Fruit fly (Drosophila melanogaster) whole organism, embryonic: ENCODE data around the gene CG15725.

Source experiments
- Ada2b ChIP-seq: fragments of 200-800 bp; sonication (Bioruptor generic); IDR thresholded peaks from 2 replicates; pipeline ENCODE4 v1.3.6; 2022; ENCODE audit warnings: missing biosample characterization, missing genetic modification characterization
- CG10979 ChIP-seq: fragments of 200-800 bp; sonication (Bioruptor generic); optimal IDR thresholded peaks from 2 replicates; lab custom pipeline; 2018; ENCODE audit warnings: missing biosample characterization, mild to moderate bottlenecking, missing genetic modification characterization, moderate library complexity
- CG11696 ChIP-seq: fragments of 200-800 bp; sonication (Bioruptor generic); IDR thresholded peaks from 2 replicates; pipeline ENCODE4 v1.3.6; 2022; ENCODE audit warnings: missing biosample characterization, missing genetic modification characterization
- CG12744 ChIP-seq: fragments of 200-800 bp; sonication (Bioruptor generic); optimal IDR thresholded peaks from 2 replicates; lab custom pipeline; 2016; ENCODE audit warnings: missing biosample characterization, missing genetic modification characterization
- CG13123 ChIP-seq: fragments of 200-800 bp; sonication (Bioruptor generic); optimal IDR thresholded peaks from 2 replicates; lab custom pipeline; 2016; ENCODE audit warnings: missing biosample characterization, missing genetic modification characterization
- CG14014 ChIP-seq: fragments of 200-800 bp; sonication (Bioruptor generic); IDR thresholded peaks from 2 replicates; pipeline ENCODE4 v1.3.6; 2022; ENCODE audit warnings: missing biosample characterization, missing genetic modification characterization
- CG14667 ChIP-seq: fragments of 200-800 bp; sonication (Bioruptor generic); IDR thresholded peaks from 2 replicates; pipeline ENCODE4 v1.3.6; 2022; ENCODE audit warnings: missing biosample characterization, missing genetic modification characterization
- CG16813 ChIP-seq: fragments of 200-800 bp; sonication (Bioruptor generic); IDR thresholded peaks from 3 replicates; pipeline ENCODE4 v1.3.6; 2022; ENCODE audit warnings: missing biosample characterization, missing genetic modification characterization; ENCODE audit not compliant: partially characterized antibody
- CG17359 ChIP-seq: fragments of 200-800 bp; sonication (Bioruptor generic); optimal IDR thresholded peaks from 3 replicates; lab custom pipeline; 2018; ENCODE audit warnings: missing biosample characterization, mild to moderate bottlenecking, missing genetic modification characterization, moderate library complexity
- CG18011 ChIP-seq: fragments of 200-800 bp; sonication (Bioruptor generic); optimal IDR thresholded peaks from 2 replicates; lab custom pipeline; 2017; ENCODE audit warnings: missing biosample characterization, missing genetic modification characterization, mild to moderate bottlenecking, moderate library complexity, missing genotype
- CG31224 ChIP-seq: fragments of 200-800 bp; sonication (Bioruptor generic); IDR thresholded peaks from 2 replicates; pipeline ENCODE4 v1.3.6; 2022; ENCODE audit warnings: missing biosample characterization, missing genetic modification characterization
- CG3163 ChIP-seq: fragments of 200-800 bp; sonication (Bioruptor generic); optimal IDR thresholded peaks from 3 replicates; lab custom pipeline; 2016; ENCODE audit warnings: missing biosample characterization, missing genetic modification characterization
- CG32772 ChIP-seq: fragments of 200-800 bp; sonication (Bioruptor generic); IDR thresholded peaks from 2 replicates; pipeline ENCODE4 v1.3.6; 2022; ENCODE audit warnings: missing biosample characterization, missing genetic modification characterization
- CG34224 ChIP-seq: fragments of 200-800 bp; sonication (Bioruptor generic); IDR thresholded peaks from 3 replicates; pipeline ENCODE4 v1.3.6; 2022; ENCODE audit warnings: missing biosample characterization, missing genetic modification characterization; ENCODE audit not compliant: partially characterized antibody
- CG3847 ChIP-seq: fragments of 200-800 bp; sonication (Bioruptor generic); IDR thresholded peaks from 2 replicates; pipeline ENCODE4 v1.3.6; 2022; ENCODE audit warnings: missing biosample characterization, missing genetic modification characterization
- CG6254 ChIP-seq: fragments of 200-800 bp; sonication (Bioruptor generic); optimal IDR thresholded peaks from 3 replicates; lab custom pipeline; 2017; ENCODE audit warnings: mild to moderate bottlenecking, missing biosample characterization, missing genetic modification reagents, missing genetic modification characterization
- CG6683 ChIP-seq: fragments of 200-800 bp; sonication (Bioruptor generic); optimal IDR thresholded peaks from 2 replicates; lab custom pipeline; 2017; ENCODE audit warnings: missing biosample characterization, mild to moderate bottlenecking, missing genetic modification characterization, missing genetic modification reagents
- CG6765 ChIP-seq: fragments of 200-800 bp; sonication (Bioruptor generic); optimal IDR thresholded peaks from 3 replicates; lab custom pipeline; 2017; ENCODE audit warnings: missing biosample characterization, mild to moderate bottlenecking, missing genetic modification characterization
- CG7357 ChIP-seq: fragments of 200-800 bp; sonication (Bioruptor generic); IDR thresholded peaks from 3 replicates; pipeline ENCODE4 v1.3.6; 2022; ENCODE audit warnings: missing biosample characterization, missing genetic modification characterization
- CTCF ChIP-seq: fragments of 200-800 bp; sonication (Bioruptor generic); optimal IDR thresholded peaks from 2 replicates; lab custom pipeline; 2017; ENCODE audit warnings: missing biosample characterization, mild to moderate bottlenecking, missing genetic modification characterization, moderate library complexity
- D19B ChIP-seq: fragments of 200-800 bp; sonication (Bioruptor generic); optimal IDR thresholded peaks from 2 replicates; lab custom pipeline; 2017; ENCODE audit warnings: missing biosample characterization, mild to moderate bottlenecking, missing genetic modification characterization
- Dad ChIP-seq: fragments of 200-800 bp; sonication (Bioruptor generic); optimal IDR thresholded peaks from 3 replicates; lab custom pipeline; 2016; ENCODE audit warnings: missing biosample characterization, missing genetic modification characterization
- Dfd ChIP-seq, 2 experiments: fragments of >200 bp; optimal IDR thresholded peaks; 2 replicates each; lab custom pipeline; 2017; ENCODE audit warnings: missing biosample characterization in 2 of 2, missing genetic modification characterization in 2 of 2
- E2f1 ChIP-seq: fragments of 200-800 bp; sonication (Bioruptor generic); IDR thresholded peaks from 2 replicates; pipeline ENCODE4 v1.3.6; 2022; ENCODE audit warnings: missing biosample characterization, missing genetic modification characterization
- Fer1 ChIP-seq: fragments of 200-800 bp; sonication (Bioruptor generic); optimal IDR thresholded peaks from 2 replicates; lab custom pipeline; 2017; ENCODE audit warnings: missing biosample characterization, mild to moderate bottlenecking, missing genetic modification characterization
- HLH3B ChIP-seq: fragments of 200-800 bp; sonication (Bioruptor generic); IDR thresholded peaks from 2 replicates; pipeline ENCODE4 v1.3.6; 2022; ENCODE audit warnings: missing biosample characterization, missing genetic modification characterization
- HLH4C ChIP-seq: fragments of 200-800 bp; sonication (Bioruptor generic); IDR thresholded peaks from 3 replicates; pipeline ENCODE4 v1.3.6; 2022; ENCODE audit warnings: missing biosample characterization, missing genetic modification characterization; ENCODE audit not compliant: partially characterized antibody
- Hand ChIP-seq: fragments of 200-800 bp; sonication (Bioruptor generic); optimal IDR thresholded peaks from 2 replicates; lab custom pipeline; 2017; ENCODE audit warnings: mild to moderate bottlenecking, missing biosample characterization, missing genetic modification reagents, missing genetic modification characterization
- Hr51 ChIP-seq, 2 experiments: fragments of 200-800 bp; sonication (Bioruptor generic); optimal IDR thresholded peaks; 2 replicates in 1 of 2; 3 replicates in 1 of 2; lab custom pipeline; 2016 to 2018; ENCODE audit warnings: missing biosample characterization in 2 of 2, missing genetic modification characterization in 2 of 2, mild to moderate bottlenecking in 1 of 2, moderate library complexity in 1 of 2
- Jarid2 ChIP-seq: fragments of 200-800 bp; sonication (Bioruptor generic); optimal IDR thresholded peaks from 3 replicates; lab custom pipeline; 2017; ENCODE audit warnings: mild to moderate bottlenecking, missing biosample characterization, missing genetic modification reagents, missing genetic modification characterization
- NFAT ChIP-seq: fragments of 200-800 bp; sonication (Bioruptor generic); IDR thresholded peaks from 2 replicates; pipeline ENCODE4 v1.3.6; 2022; ENCODE audit warnings: missing biosample characterization, missing genetic modification characterization
- Oaz ChIP-seq: fragments of 200-800 bp; sonication (Bioruptor generic); IDR thresholded peaks from 2 replicates; pipeline ENCODE4 v1.3.6; 2022; ENCODE audit warnings: missing biosample characterization, missing genetic modification characterization
- PHDP ChIP-seq: fragments of 200-800 bp; sonication (Bioruptor generic); optimal IDR thresholded peaks from 3 replicates; lab custom pipeline; 2018; ENCODE audit warnings: missing biosample characterization, mild to moderate bottlenecking, missing genetic modification characterization, moderate library complexity
- Vsx1 ChIP-seq: fragments of 200-800 bp; sonication (Bioruptor generic); optimal IDR thresholded peaks from 2 replicates; lab custom pipeline; 2017; ENCODE audit warnings: missing biosample characterization, mild to moderate bottlenecking, missing genetic modification characterization, missing genetic modification reagents
- YL-1 ChIP-seq: fragments of 200-800 bp; sonication (Bioruptor generic); optimal IDR thresholded peaks from 3 replicates; lab custom pipeline; 2017; ENCODE audit warnings: missing biosample characterization, mild to moderate bottlenecking, missing genetic modification characterization
- ara ChIP-seq: fragments of 200-800 bp; sonication (Bioruptor generic); IDR thresholded peaks from 2 replicates; pipeline ENCODE4 v1.3.6; 2022; ENCODE audit warnings: missing biosample characterization, missing genetic modification characterization
- az2 ChIP-seq: fragments of 200-800 bp; sonication (Bioruptor generic); optimal IDR thresholded peaks from 3 replicates; lab custom pipeline; 2016; ENCODE audit warnings: missing biosample characterization, missing genetic modification characterization
- bab2 ChIP-seq: fragments of 200-800 bp; sonication (Bioruptor generic); optimal IDR thresholded peaks from 2 replicates; lab custom pipeline; 2016; ENCODE audit warnings: missing biosample characterization, missing genetic modification characterization
- chinmo ChIP-seq: fragments of 200-800 bp; sonication (Bioruptor generic); IDR thresholded peaks from 4 replicates; pipeline ENCODE4 v1.3.6; 2022; ENCODE audit warnings: missing biosample characterization, missing genetic modification characterization; ENCODE audit not compliant: partially characterized antibody
- crol ChIP-seq: fragments of 200-800 bp; sonication (Bioruptor generic); IDR thresholded peaks from 2 replicates; pipeline ENCODE4 v1.3.6; 2022; ENCODE audit warnings: missing biosample characterization, missing genetic modification characterization
- eve ChIP-seq, 2 experiments: fragments of >200 bp; optimal IDR thresholded peaks; 2 replicates each; lab custom pipeline; 2017; ENCODE audit warnings: missing biosample characterization in 2 of 2, missing genetic modification characterization in 2 of 2
- exex ChIP-seq: fragments of 200-800 bp; sonication (Bioruptor generic); optimal IDR thresholded peaks from 4 replicates; lab custom pipeline; 2018; ENCODE audit warnings: missing biosample characterization, mild to moderate bottlenecking, missing genetic modification characterization, moderate library complexity
- gcm ChIP-seq: fragments of 200-800 bp; sonication (Bioruptor generic); optimal IDR thresholded peaks from 2 replicates; lab custom pipeline; 2019; ENCODE audit warnings: missing biosample characterization, mild to moderate bottlenecking, missing genetic modification characterization, moderate library complexity
- pho ChIP-seq: fragments of 200-800 bp; sonication (Bioruptor generic); optimal IDR thresholded peaks from 2 replicates; lab custom pipeline; 2016; ENCODE audit warnings: missing biosample characterization, missing genetic modification characterization
- pita ChIP-seq: fragments of 200-800 bp; sonication (Bioruptor generic); optimal IDR thresholded peaks from 2 replicates; lab custom pipeline; 2017; ENCODE audit warnings: missing biosample characterization, mild to moderate bottlenecking, missing genetic modification characterization
- sisA ChIP-seq: fragments of 200-800 bp; sonication (Bioruptor generic); IDR thresholded peaks from 2 replicates; pipeline ENCODE4 v1.3.6; 2022; ENCODE audit warnings: missing biosample characterization, missing genetic modification characterization
- sna ChIP-seq: fragments of 200-800 bp; sonication (Bioruptor generic); IDR thresholded peaks from 2 replicates; pipeline ENCODE4 v1.3.6; 2022; ENCODE audit warnings: missing biosample characterization, missing genetic modification characterization; ENCODE audit not compliant: partially characterized antibody
- stc ChIP-seq: fragments of 200-800 bp; sonication (Bioruptor generic); IDR thresholded peaks from 2 replicates; pipeline ENCODE4 v1.3.6; 2022; ENCODE audit warnings: missing biosample characterization, missing genetic modification characterization
- sug ChIP-seq: fragments of 200-800 bp; optimal IDR thresholded peaks from 2 replicates; lab custom pipeline; 2019; ENCODE audit warnings: missing biosample characterization, mild to moderate bottlenecking, missing genetic modification characterization, moderate library complexity

Gene CG15725

dm6 chrX:12734710-12735462, 29.2 kb downstream of the CG15725 start (continued):
- TF ChIP-seq az2 (GFP tag; lab: Kevin White, UChicago) (peak; percentile 78), CG32772 (peak; percentile 87), CG11696 (GFP tag; lab: Robert Waterston, UW) (no peak), crol (GFP tag; lab: Robert Waterston, UW) (peak; percentile 100), chinmo (GFP tag; lab: Robert Waterston, UW) (peak; percentile 67; the same call in 2 of the 4 replicates), YL-1 (peak; percentile 14), CG10979 (tag; lab: Kevin White, UChicago) (peak; percentile 88), sisA (peak; percentile 90), CG6254 (GFP tag; lab: Kevin White, UChicago) (peak; percentile 79), exex (tag; lab: Kevin White, UChicago) (peak; percentile 82), CG34224 (GFP tag; lab: Robert Waterston, UW) (no peak), CG7357 (GFP tag; lab: Robert Waterston, UW) (peak; percentile 80), CTCF (GFP tag; lab: Kevin White, UChicago) (peak; percentile 24), PHDP (tag; lab: Kevin White, UChicago) (peak; percentile 93), CG3847 (peak; percentile 89), Jarid2 (GFP tag; lab: Kevin White, UChicago) (peak; percentile 64), gcm (peak; percentile 92), Dad (GFP tag; lab: Kevin White, UChicago) (no peak), CG18011 (peak; percentile 7), CG6765 (GFP tag; lab: Kevin White, UChicago) (peak; percentile 77), CG14667 (GFP tag; lab: Robert Waterston, UW) (peak; percentile 85), CG14014 (peak; percentile 89), Ada2b (GFP tag; lab: Robert Waterston, UW) (peak; percentile 90), CG3163 (GFP tag; lab: Kevin White, UChicago) (no peak), Dfd (GFP tag; optimal IDR thresholded peaks at IDR 0.05; lab: Kevin White, UChicago) (no peak), CG13123 (GFP tag; lab: Kevin White, UChicago) (no peak), HLH3B (GFP tag; lab: Robert Waterston, UW) (peak; percentile 83; the same call in 1 of the 2 replicates), ara (GFP tag; lab: Robert Waterston, UW) (peak; percentile 80), NFAT (peak; percentile 65; the same call in 1 of the 2 replicates), CG12744 (no peak), Fer1 (GFP tag; lab: Kevin White, UChicago) (peak; percentile 92), CG16813 (GFP tag; lab: Robert Waterston, UW) (no peak), bab2 (GFP tag; lab: Kevin White, UChicago) (no peak), stc (GFP tag; lab: Robert Waterston, UW) (peak; percentile 89), pita (GFP tag; lab: Kevin White, UChicago) (no peak), CG17359 (tag; lab: Kevin White, UChicago) (peak; percentile 92), D19B (GFP tag; lab: Kevin White, UChicago) (peak; percentile 79), Hr51 (GFP tag; optimal IDR thresholded peaks at IDR 0.05; lab: Kevin White, UChicago) (peak in 1 of 2 experiments; percentile 94), pho (no peak), Vsx1 (peak; percentile 69), CG31224 (GFP tag; lab: Robert Waterston, UW) (peak; percentile 78), eve (GFP tag; optimal IDR thresholded peaks at IDR 0.05; lab: Kevin White, UChicago) (no peak), Hand (GFP tag; lab: Kevin White, UChicago) (peak; percentile 92), sug (tag; lab: Kevin White, UChicago) (peak; percentile 90), sna (GFP tag; lab: Robert Waterston, UW) (0 out of 2 replicates have a peak, but pooled peaks have one; percentile 14), Oaz (GFP tag; lab: Robert Waterston, UW) (peak; percentile 76), E2f1 (GFP tag; lab: Robert Waterston, UW) (peak; percentile 90), CG6683 (GFP tag; lab: Kevin White, UChicago) (peak; percentile 77), HLH4C (GFP tag; lab: Robert Waterston, UW) (no peak)
